Worm (Caenorhabditis elegans) whole organism, young adult: Measurements from ENCODE around the gene F14D7.18.

Experiments used
- F33H1.4 ChIP-seq: fragments of 200-800 bp; sonication (Bioruptor generic); IDR thresholded peaks from 2 replicates; pipeline ENCODE4 v1.3.6; 2022; ENCODE audit warnings: missing genetic modification reagents, missing genetic modification characterization, missing compliant biosample characterization
- F52B5.7 ChIP-seq: sonication (generic microtip); optimal IDR thresholded peaks from 2 replicates; lab custom pipeline; 2016; ENCODE audit warnings: mild to moderate bottlenecking, missing genetic modification characterization, missing compliant biosample characterization
- K11D2.4 ChIP-seq: fragments of 200-800 bp; sonication (Bioruptor generic); IDR thresholded peaks from 2 replicates; pipeline ENCODE4 v1.3.6; 2022; ENCODE audit warnings: missing genetic modification reagents, missing genetic modification characterization, missing compliant biosample characterization
- Y95B8A.8 ChIP-seq: fragments of 200-800 bp; sonication (Bioruptor generic); IDR thresholded peaks from 2 replicates; pipeline ENCODE4 v1.3.6; 2022; ENCODE audit warnings: missing genetic modification reagents, missing genetic modification characterization, missing compliant biosample characterization
- akir-1 ChIP-seq: fragments of 200-800 bp; sonication (Bioruptor generic); optimal IDR thresholded peaks from 2 replicates; lab custom pipeline; 2018; ENCODE audit warnings: mild to moderate bottlenecking, missing genetic modification characterization, moderate library complexity, missing compliant biosample characterization
- aptf-2 ChIP-seq: fragments of 200-800 bp; sonication (Bioruptor generic); conservative IDR thresholded peaks from 2 replicates; pipeline ENCODE4 v1.3.6; 2022; ENCODE audit warnings: missing genetic modification reagents, missing genetic modification characterization, missing compliant biosample characterization
- aptf-3 ChIP-seq: fragments of 200-800 bp; sonication (Bioruptor generic); IDR thresholded peaks from 2 replicates; pipeline ENCODE4 v1.3.6; 2022; ENCODE audit warnings: missing genetic modification characterization, missing compliant biosample characterization
- atf-7 ChIP-seq: sonication (generic microtip); optimal IDR thresholded peaks from 2 replicates; lab custom pipeline; 2017; ENCODE audit warnings: mild to moderate bottlenecking, missing genetic modification characterization, missing compliant biosample characterization
- attf-3 ChIP-seq: fragments of 200-800 bp; sonication (Bioruptor generic); conservative IDR thresholded peaks from 2 replicates; pipeline ENCODE4 v1.3.6; 2022; ENCODE audit warnings: missing genetic modification reagents, missing genetic modification characterization, missing compliant biosample characterization
- bed-2 ChIP-seq: fragments of 200-800 bp; sonication (Bioruptor generic); IDR thresholded peaks from 2 replicates; pipeline ENCODE4 v1.3.6; 2022; ENCODE audit warnings: missing genetic modification reagents, missing genetic modification characterization, missing compliant biosample characterization
- cebp-1 ChIP-seq, 2 experiments: fragments of 200-800 bp in 1 of 2; sonication (Bioruptor generic) in 1 of 2; sonication (generic microtip) in 1 of 2; IDR thresholded peaks in 1 of 2; optimal IDR thresholded peaks in 1 of 2; 2 replicates each; pipeline versions ENCODE4 v1.3.6 to Lab custom; 2017 to 2022; ENCODE audit warnings: missing compliant biosample characterization in 2 of 2, missing genetic modification characterization in 2 of 2, mild to moderate bottlenecking in 1 of 2, missing genetic modification reagents in 1 of 2, moderate library complexity in 1 of 2
- ceh-91 ChIP-seq: fragments of 200-800 bp; sonication (Bioruptor generic); IDR thresholded peaks from 2 replicates; pipeline ENCODE4 v1.3.6; 2022; ENCODE audit warnings: missing genetic modification reagents, missing genetic modification characterization, missing compliant biosample characterization
- dox-1 ChIP-seq: fragments of 200-800 bp; sonication (Bioruptor generic); IDR thresholded peaks from 2 replicates; pipeline ENCODE4 v1.3.6; 2022; ENCODE audit warnings: missing genetic modification reagents, missing genetic modification characterization, missing compliant biosample characterization
- dpl-1 ChIP-seq: fragments of 150-350 bp; optimal IDR thresholded peaks from 2 replicates; lab custom pipeline; 2014; ENCODE audit warnings: missing biosample characterization, missing genetic modification reagents, missing genetic modification characterization
- efl-1 ChIP-seq: fragments of 150-350 bp; optimal IDR thresholded peaks from 2 replicates; lab custom pipeline; 2014; ENCODE audit warnings: missing biosample characterization, missing genetic modification reagents, missing genetic modification characterization
- fkh-3 ChIP-seq: sonication (generic microtip); optimal IDR thresholded peaks from 2 replicates; lab custom pipeline; 2016; ENCODE audit warnings: mild to moderate bottlenecking, missing genetic modification characterization, missing compliant biosample characterization
- hmg-1.2 ChIP-seq: fragments of 200-800 bp; sonication (Bioruptor generic); IDR thresholded peaks from 2 replicates; pipeline ENCODE4 v1.3.6; 2022; ENCODE audit warnings: missing genetic modification reagents, missing genetic modification characterization, missing compliant biosample characterization
- hrde-1 ChIP-seq: sonication (generic microtip); optimal IDR thresholded peaks from 2 replicates; lab custom pipeline; 2016; ENCODE audit warnings: missing genetic modification characterization, mild to moderate bottlenecking, missing compliant biosample characterization, moderate library complexity, missing genotype, missing genetic modification reagents, borderline replicate concordance
- lin-40 ChIP-seq: sonication (generic microtip); optimal IDR thresholded peaks from 2 replicates; lab custom pipeline; 2016; ENCODE audit warnings: missing genetic modification characterization, mild to moderate bottlenecking, missing compliant biosample characterization, missing genotype, missing genetic modification reagents
- lsy-27 ChIP-seq: sonication (generic microtip); optimal IDR thresholded peaks from 2 replicates; lab custom pipeline; 2017; ENCODE audit warnings: missing genetic modification characterization, mild to moderate bottlenecking, missing compliant biosample characterization, antibody characterized with exemption, missing genotype, borderline replicate concordance; ENCODE audit not compliant: insufficient read depth
- madf-3 ChIP-seq: fragments of 200-800 bp; sonication (Bioruptor generic); IDR thresholded peaks from 2 replicates; pipeline ENCODE4 v1.3.6; 2022; ENCODE audit warnings: missing genetic modification reagents, missing genetic modification characterization, missing compliant biosample characterization
- madf-6 ChIP-seq: fragments of 200-800 bp; sonication (Bioruptor generic); IDR thresholded peaks from 2 replicates; pipeline ENCODE4 v1.3.6; 2022; ENCODE audit warnings: missing genetic modification reagents, missing genetic modification characterization, missing compliant biosample characterization
- madf-8 ChIP-seq: fragments of 200-800 bp; sonication (Bioruptor generic); conservative IDR thresholded peaks from 2 replicates; pipeline ENCODE4 v1.3.6; 2022; ENCODE audit warnings: missing genetic modification reagents, missing genetic modification characterization, missing compliant biosample characterization
- mcd-1 ChIP-seq: fragments of 200-800 bp; sonication (Bioruptor generic); IDR thresholded peaks from 2 replicates; pipeline ENCODE4 v1.3.6; 2022; ENCODE audit warnings: missing genetic modification reagents, missing genetic modification characterization, missing compliant biosample characterization
- nhr-27 ChIP-seq: fragments of 200-800 bp; sonication (Bioruptor generic); optimal IDR thresholded peaks from 2 replicates; lab custom pipeline; 2018; ENCODE audit warnings: mild to moderate bottlenecking, missing genetic modification characterization, moderate library complexity, missing compliant biosample characterization
- pha-4 ChIP-seq: fragments of 150-350 bp; sonication (generic microtip); optimal IDR thresholded peaks from 2 replicates; lab custom pipeline; 2014; ENCODE audit warnings: missing biosample characterization, missing genetic modification reagents, missing genetic modification characterization
- rcor-1 ChIP-seq: fragments of 200-800 bp; sonication (Bioruptor generic); IDR thresholded peaks from 2 replicates; pipeline ENCODE4 v1.3.6; 2022; ENCODE audit warnings: missing genetic modification reagents, missing genetic modification characterization, missing compliant biosample characterization
- rec-8 ChIP-seq, 2 experiments: sonication (generic microtip); optimal IDR thresholded peaks; 2 replicates each; lab custom pipeline; 2016; ENCODE audit warnings: mild to moderate bottlenecking in 2 of 2, missing genetic modification characterization in 2 of 2, missing genetic modification reagents in 2 of 2, missing genotype in 2 of 2, missing biosample characterization in 1 of 2, missing compliant biosample characterization in 1 of 2, moderate library complexity in 1 of 2
- sdz-38 ChIP-seq: sonication (generic microtip); optimal IDR thresholded peaks from 2 replicates; lab custom pipeline; 2016; ENCODE audit warnings: missing genotype, missing genetic modification characterization, missing compliant biosample characterization
- snpc-3.4 ChIP-seq: sonication (generic microtip); optimal IDR thresholded peaks from 2 replicates; lab custom pipeline; 2017; ENCODE audit warnings: missing genetic modification characterization, mild to moderate bottlenecking, missing compliant biosample characterization, antibody characterized with exemption, moderate library complexity, missing genotype, missing genetic modification reagents
- xnd-1 ChIP-seq: sonication (generic microtip); optimal IDR thresholded peaks from 2 replicates; lab custom pipeline; 2016; ENCODE audit warnings: missing genotype, missing genetic modification reagents, missing genetic modification characterization, missing compliant biosample characterization
- ztf-18 ChIP-seq: sonication (generic microtip); optimal IDR thresholded peaks from 2 replicates; lab custom pipeline; 2016; ENCODE audit warnings: missing genotype, mild to moderate bottlenecking, missing genetic modification characterization, missing compliant biosample characterization
- ztf-22 ChIP-seq: fragments of 200-800 bp; sonication (Bioruptor generic); optimal IDR thresholded peaks from 2 replicates; lab custom pipeline; 2018; ENCODE audit warnings: mild to moderate bottlenecking, missing genetic modification characterization, moderate library complexity, missing compliant biosample characterization

The F14D7.18 gene

ce11 chrV:14294396-14294795, 3.9 kb upstream of the F14D7.18 start, which contains the start of gene F14D7.9:
F14D7.9 (plus strand) TSS chrV:14294696.
- TF ChIP-seq lsy-27 (tag; lab: Kevin White, UChicago): no peak

DNA sequence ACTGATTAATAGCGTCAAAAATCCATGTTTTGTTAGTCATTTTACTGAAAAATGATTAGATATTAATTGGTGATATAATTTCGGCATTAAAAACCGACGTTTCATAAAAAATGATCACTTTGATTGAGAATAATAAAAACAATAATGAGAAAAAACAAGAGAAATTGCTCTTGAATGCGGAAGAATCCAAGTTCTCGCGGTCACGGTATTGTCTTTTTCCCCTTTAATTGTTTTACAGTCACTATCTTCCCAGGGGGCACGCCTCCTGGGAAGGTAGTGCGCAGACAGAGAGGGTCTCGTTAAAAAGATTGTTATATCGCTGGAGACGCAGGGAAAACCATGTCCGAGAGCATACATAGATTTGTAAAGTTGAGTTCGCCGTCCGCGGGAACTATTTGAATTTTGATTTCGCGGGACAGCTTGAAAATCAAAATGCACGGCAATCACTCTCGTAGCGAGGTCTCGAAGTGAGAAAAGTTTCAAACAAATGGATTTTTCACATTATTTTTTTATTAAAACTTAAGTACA, 3.2 kb upstream of the F14D7.18 start, which contains the start of gene F14D7.2:
Gene F14D7.2 (minus strand): TSS at position 51 of the 528 bp plus-strand sequence.
- no peak for TF ChIP-seq fkh-3
- TF ChIP-seq bed-2 (GFP tag; lab: Robert Waterston, UW): no peak
- no peak for TF ChIP-seq mcd-1
- no peak for TF ChIP-seq akir-1 (GFP tag; lab: Kevin White, UChicago)
- no peak for TF ChIP-seq attf-3 (GFP tag; lab: Robert Waterston, UW)
- TF ChIP-seq rec-8 (tag; optimal IDR thresholded peaks at IDR 0.05; lab: Kevin White, UChicago): no peak
- no peak for TF ChIP-seq cebp-1 (GFP tag; IDR thresholded peaks at IDR 0.05; lab: Robert Waterston, UW)
- no peak for TF ChIP-seq cebp-1 (tag; optimal IDR thresholded peaks at IDR 0.05; lab: Kevin White, UChicago)
- TF ChIP-seq Y95B8A.8 (GFP tag; lab: Robert Waterston, UW): no peak
- peak; percentile 71 for TF ChIP-seq efl-1 (GFP tag; lab: Kevin White, UChicago)
- peak; percentile 42; the same call in 1 of the 2 replicates for TF ChIP-seq hmg-1.2 (GFP tag; lab: Robert Waterston, UW)
- no peak for TF ChIP-seq madf-3 (GFP tag; lab: Robert Waterston, UW)
- TF ChIP-seq ztf-22 (GFP tag; lab: Kevin White, UChicago): no peak
- TF ChIP-seq F52B5.7 (tag; lab: Kevin White, UChicago): no peak
- peak; percentile 80 for TF ChIP-seq madf-6 (GFP tag; lab: Robert Waterston, UW)
- TF ChIP-seq hrde-1 (tag; lab: Kevin White, UChicago): no peak
- TF ChIP-seq atf-7 (tag; lab: Kevin White, UChicago): no peak
- TF ChIP-seq sdz-38 (tag; lab: Kevin White, UChicago): no peak
- TF ChIP-seq xnd-1 (tag; lab: Kevin White, UChicago): peak; percentile 50
- peak; percentile 1 for TF ChIP-seq dpl-1 (GFP tag; lab: Kevin White, UChicago)
- no peak for TF ChIP-seq nhr-27 (tag; lab: Kevin White, UChicago)
- peak; percentile 62 for TF ChIP-seq madf-8 (GFP tag; lab: Robert Waterston, UW)
- TF ChIP-seq ztf-18: no peak
- peak; percentile 98 for TF ChIP-seq aptf-3 (GFP tag; lab: Robert Waterston, UW)
- no peak for TF ChIP-seq snpc-3.4 (tag; lab: Kevin White, UChicago)
- 0 out of 2 replicates have a peak, but pooled peaks have one; percentile 15 for TF ChIP-seq F33H1.4
- no peak for TF ChIP-seq lin-40 (tag; lab: Kevin White, UChicago)
- TF ChIP-seq pha-4 (tag; lab: Kevin White, UChicago): no peak
- no peak for TF ChIP-seq rcor-1 (GFP tag; lab: Robert Waterston, UW)
- TF ChIP-seq aptf-2 (GFP tag; lab: Robert Waterston, UW): peak; percentile 99

ce11 chrV:14289363-14289762, 1.2 kb downstream of the F14D7.18 start, which contains the start of gene F14D7.1:
F14D7.1 (minus strand) TSS chrV:14289463.
- TF ChIP-seq ceh-91 (GFP tag; lab: Robert Waterston, UW) (no peak), K11D2.4 (GFP tag; lab: Robert Waterston, UW) (no peak), aptf-2 (GFP tag; lab: Robert Waterston, UW) (no peak), akir-1 (GFP tag; lab: Kevin White, UChicago) (no peak), dox-1 (GFP tag; lab: Robert Waterston, UW) (no peak)
